Fruit fly (Drosophila melanogaster) S2 (cell line): Measurements from ENCODE around the gene ninaE.

Experiments
- CG8478 ChIP-seq: fragments of >200 bp; optimal IDR thresholded peaks from 2 replicates; lab custom pipeline; 2018
- CTCF ChIP-seq, 2 experiments: fragments of >200 bp; optimal IDR thresholded peaks; 2 replicates each; lab custom pipeline; 2018

ninaE gene

dm6 chr3R:19888156-19888784 is at the start of gene ninaE:
Gene ninaE (minus strand): TSS chr3R:19888206.
- TF ChIP-seq CG8478 (lab: Kevin White, UChicago), result no peak
- no peak for TF ChIP-seq CTCF (optimal IDR thresholded peaks at IDR 0.05; lab: Kevin White, UChicago)

- TF ChIP-seq CG8478 (lab: Kevin White, UChicago), result no peak
- no peak for TF ChIP-seq CTCF (optimal IDR thresholded peaks at IDR 0.05; lab: Kevin White, UChicago)
Measured at dm6 chr3R:19935777-19936125, 47.7 kb upstream of the ninaE start.

dm6 chr3R:19934840-19935776 is 47.1 kb upstream of the ninaE start, which contains the start of gene mira:
Gene mira (minus strand): TSS chr3R:19935120.
- TF ChIP-seq CTCF (optimal IDR thresholded peaks at IDR 0.05; lab: Kevin White, UChicago), result no peak
- TF ChIP-seq CG8478 (lab: Kevin White, UChicago), result no peak

DNA sequence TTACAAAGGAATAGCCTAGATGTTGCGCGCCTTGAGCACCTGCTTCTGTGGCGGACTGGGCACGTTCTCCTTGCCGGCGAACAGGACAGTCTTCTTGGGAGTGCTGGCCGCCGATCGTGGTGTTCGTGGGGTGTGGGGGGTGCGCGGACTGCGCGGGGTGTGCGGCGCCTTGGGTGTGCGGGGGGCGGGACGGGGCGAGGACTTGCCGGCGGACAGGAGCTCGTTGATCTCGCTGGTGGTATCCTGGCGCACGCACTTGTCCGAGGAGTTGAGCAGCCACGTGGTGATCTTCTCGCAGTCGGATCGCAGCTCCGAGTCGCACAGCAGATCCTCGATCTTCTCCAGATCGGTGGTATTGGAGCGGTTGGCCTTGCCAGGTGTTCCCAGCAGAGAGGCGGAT is 44.2 kb upstream of the ninaE start:
- no peak for TF ChIP-seq CG8478 (lab: Kevin White, UChicago)
- TF ChIP-seq CTCF (optimal IDR thresholded peaks at IDR 0.05; lab: Kevin White, UChicago), result no peak

dm6 chr3R:19930913-19931706 is 43.1 kb upstream of the ninaE start:
- TF ChIP-seq CTCF (optimal IDR thresholded peaks at IDR 0.05; lab: Kevin White, UChicago), result no peak

DNA sequence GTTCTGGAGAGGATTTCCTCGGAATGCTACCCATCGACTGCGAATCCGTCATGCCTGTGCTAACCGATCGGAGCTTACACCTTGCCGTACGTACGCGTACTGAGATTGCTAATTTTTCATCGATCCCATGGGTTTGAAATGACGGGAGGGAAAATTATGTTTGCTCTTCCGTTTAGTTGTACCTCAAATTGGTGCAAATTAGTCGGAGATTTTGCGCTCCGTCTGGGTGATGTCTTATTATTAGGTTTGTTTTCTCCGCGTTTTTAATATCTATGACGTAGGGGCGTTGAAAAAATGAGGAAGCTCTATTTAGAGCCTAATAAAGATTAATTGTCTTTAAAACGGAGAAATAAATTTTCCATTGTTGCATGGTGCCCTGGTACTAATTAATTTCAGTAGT is 40.5 kb upstream of the ninaE start, which contains the start of gene CG4459:
TSS of gene CG4459 (minus strand) at position 101 of the 400 bp plus-strand sequence.
- no peak for TF ChIP-seq CTCF (optimal IDR thresholded peaks at IDR 0.05; lab: Kevin White, UChicago)
- no peak for TF ChIP-seq CG8478 (lab: Kevin White, UChicago)

DNA sequence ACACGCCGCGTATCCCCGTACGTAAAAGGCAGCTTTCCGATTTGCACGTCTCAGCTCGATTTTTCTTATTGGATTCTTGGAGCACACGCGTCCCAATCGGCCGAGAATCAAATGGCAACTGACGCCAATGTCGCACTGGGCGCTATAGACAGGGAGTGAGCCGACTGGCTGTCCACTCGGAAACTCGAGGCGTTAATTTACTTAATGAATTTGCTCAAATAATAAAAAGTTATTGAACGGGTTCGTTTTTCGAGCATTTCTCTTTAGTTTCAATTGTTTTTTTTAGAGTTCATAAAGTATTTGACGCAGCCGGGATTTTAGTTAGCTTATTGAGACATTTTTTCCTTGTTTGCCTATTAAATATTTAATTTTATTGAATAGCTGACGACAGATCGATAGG is 37.3 kb upstream of the ninaE start, which contains the start of gene CG4462:
TSS of gene CG4462 (minus strand) at position 101 of the 400 bp plus-strand sequence.
- TF ChIP-seq CG8478 (lab: Kevin White, UChicago) (no peak), CTCF (optimal IDR thresholded peaks at IDR 0.05; lab: Kevin White, UChicago) (no peak)

dm6 chr3R:19924331-19924730 is 36.3 kb upstream of the ninaE start:
- TF ChIP-seq CTCF (optimal IDR thresholded peaks at IDR 0.05; lab: Kevin White, UChicago) (no peak), CG8478 (lab: Kevin White, UChicago) (no peak)

DNA sequence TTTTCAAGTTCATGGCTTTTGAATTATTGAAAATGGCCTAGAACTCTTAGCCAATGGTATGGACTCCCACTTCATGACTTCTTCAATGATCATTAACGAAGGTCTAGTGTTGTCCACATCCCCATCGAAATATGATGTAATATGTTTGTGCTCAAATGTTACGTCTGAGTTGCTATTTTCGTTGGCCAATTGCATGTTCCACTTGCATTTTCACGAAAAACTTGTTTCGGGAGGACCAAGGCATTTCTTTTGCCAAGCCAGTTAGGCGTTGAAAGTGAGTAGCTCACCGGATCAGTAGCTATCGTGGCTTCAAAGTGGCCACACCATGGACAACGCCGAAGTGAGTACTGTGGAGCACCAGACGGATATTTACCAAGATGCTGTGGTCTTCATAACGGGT is 30.2 kb upstream of the ninaE start, which contains the start of gene CG4770:
TSS of gene CG4770 (plus strand) at position 301 of the 400 bp plus-strand sequence.
- TF ChIP-seq CG8478 (lab: Kevin White, UChicago), result no peak

DNA sequence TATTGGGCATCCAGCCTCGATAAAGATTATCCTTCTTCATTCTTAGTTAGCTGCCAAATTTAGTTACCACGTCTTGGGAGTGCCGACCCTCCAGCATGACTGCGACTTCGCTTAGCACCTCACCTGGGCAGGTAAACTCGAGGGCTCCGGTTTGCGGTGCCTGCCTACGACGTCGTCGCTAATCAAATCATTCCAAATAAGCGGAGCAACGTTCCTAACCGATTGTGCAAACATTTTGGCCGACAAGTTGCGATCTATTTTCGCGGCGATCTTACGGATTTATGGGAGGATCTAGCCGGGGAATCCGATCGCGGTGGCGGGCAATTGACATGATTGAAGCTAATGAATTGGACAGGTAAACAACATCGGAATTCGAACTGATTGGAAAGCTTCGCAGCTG is 29.7 kb upstream of the ninaE start, which contains the start of gene CG4465:
TSS of gene CG4465 (minus strand) at position 101 of the 400 bp plus-strand sequence.
- TF ChIP-seq CG8478 (lab: Kevin White, UChicago) (no peak), CTCF (optimal IDR thresholded peaks at IDR 0.05; lab: Kevin White, UChicago) (no peak)

DNA sequence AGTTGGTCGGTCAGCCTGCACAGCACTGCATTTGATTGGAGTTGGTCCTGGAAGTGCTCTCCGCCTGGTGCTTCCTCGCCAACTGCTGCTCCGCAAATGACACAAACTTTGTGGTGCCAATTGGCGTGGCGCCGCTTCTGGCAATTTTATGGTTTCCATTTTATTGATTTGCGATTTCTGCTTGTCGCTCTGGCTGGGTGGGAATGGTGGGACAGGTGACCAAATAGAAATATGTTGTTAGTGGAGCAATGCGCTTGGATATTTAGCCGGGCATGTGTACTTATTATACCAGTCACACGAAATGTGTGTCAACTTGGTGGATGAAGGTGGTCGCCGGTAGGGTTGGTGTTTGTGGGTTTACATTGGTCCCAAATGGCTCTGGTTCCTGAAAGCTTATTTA is 27.3 kb upstream of the ninaE start, which contains the start of the genes Xport-A and Xport-B:
TSS of gene Xport-A (minus strand) at position 101 of the 400 bp plus-strand sequence.
TSS of gene Xport-B (minus strand) at position 101 of the 400 bp plus-strand sequence.
- TF ChIP-seq CG8478 (lab: Kevin White, UChicago) (no peak), CTCF (optimal IDR thresholded peaks at IDR 0.05; lab: Kevin White, UChicago) (no peak)

DNA sequence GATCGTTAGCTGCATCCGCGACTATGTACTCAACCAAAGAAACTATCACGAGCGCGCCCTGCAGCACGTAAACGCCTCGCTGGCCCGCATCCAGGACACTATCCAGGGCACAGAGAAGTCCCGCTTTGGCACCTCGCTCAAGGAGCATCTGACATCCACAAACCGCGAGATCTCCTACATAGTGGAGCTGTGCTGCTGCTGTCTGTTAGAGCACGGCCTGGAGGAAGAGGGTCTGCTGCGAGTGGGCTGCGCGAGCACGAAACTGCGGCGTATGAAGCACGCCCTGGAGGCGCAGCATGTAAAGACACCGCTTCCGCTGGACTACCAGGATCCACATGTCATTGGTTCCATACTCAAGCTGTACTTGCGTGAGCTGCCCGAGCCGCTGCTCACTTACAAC is 23.0 kb upstream of the ninaE start:
- TF ChIP-seq CG8478 (lab: Kevin White, UChicago) (no peak), CTCF (optimal IDR thresholded peaks at IDR 0.05; lab: Kevin White, UChicago) (no peak)

- TF ChIP-seq CG8478 (lab: Kevin White, UChicago) (no peak), CTCF (optimal IDR thresholded peaks at IDR 0.05; lab: Kevin White, UChicago) (no peak)
Measured at dm6 chr3R:19910302-19911029, 22.5 kb upstream of the ninaE start.
